Worm (Caenorhabditis elegans) whole organism, young adult: Measurements from ENCODE around the gene T19D12.10.

Source experiments
- B0336.3 ChIP-seq: fragments of 200-800 bp; sonication (Bioruptor generic); IDR thresholded peaks from 2 replicates; pipeline ENCODE4 v1.3.6; 2022; ENCODE audit warnings: missing genetic modification characterization, missing compliant biosample characterization
- C06A6.2 ChIP-seq: fragments of 200-800 bp; sonication (Bioruptor generic); conservative IDR thresholded peaks from 2 replicates; pipeline ENCODE4 v1.3.6; 2022; ENCODE audit warnings: missing genetic modification characterization, missing compliant biosample characterization
- C17E4.6 ChIP-seq: fragments of 200-800 bp; sonication (Bioruptor generic); IDR thresholded peaks from 2 replicates; pipeline ENCODE4 v1.3.6; 2022; ENCODE audit warnings: missing genetic modification reagents, missing genetic modification characterization, missing compliant biosample characterization
- F10E7.11 ChIP-seq: sonication (generic microtip); optimal IDR thresholded peaks from 2 replicates; lab custom pipeline; 2017; ENCODE audit warnings: mild to moderate bottlenecking, missing genetic modification characterization, moderate library complexity, missing compliant biosample characterization
- F22D6.2 ChIP-seq: sonication (generic microtip); optimal IDR thresholded peaks from 2 replicates; lab custom pipeline; 2016; ENCODE audit warnings: mild to moderate bottlenecking, missing genetic modification characterization, missing compliant biosample characterization
- F39B2.1 ChIP-seq: fragments of 200-800 bp; sonication (Bioruptor generic); IDR thresholded peaks from 2 replicates; pipeline ENCODE4 v1.3.6; 2022; ENCODE audit warnings: missing genetic modification reagents, missing genetic modification characterization, missing compliant biosample characterization
- F52B5.7 ChIP-seq: sonication (generic microtip); optimal IDR thresholded peaks from 2 replicates; lab custom pipeline; 2016; ENCODE audit warnings: mild to moderate bottlenecking, missing genetic modification characterization, missing compliant biosample characterization
- K12H6.12 ChIP-seq: fragments of 200-800 bp; sonication (Bioruptor generic); optimal IDR thresholded peaks from 2 replicates; lab custom pipeline; 2018; ENCODE audit warnings: mild to moderate bottlenecking, missing genetic modification characterization, missing compliant biosample characterization
- Y53G8AR.9 ChIP-seq: fragments of 200-800 bp; sonication (Bioruptor generic); conservative IDR thresholded peaks from 2 replicates; pipeline ENCODE4 v1.3.6; 2022; ENCODE audit warnings: missing genetic modification reagents, missing genetic modification characterization, missing compliant biosample characterization
- Y67H2A.10 ChIP-seq: fragments of 200-800 bp; sonication (Bioruptor generic); conservative IDR thresholded peaks from 2 replicates; pipeline ENCODE4 v1.3.6; 2022; ENCODE audit warnings: missing genetic modification reagents, missing genetic modification characterization, missing compliant biosample characterization
- ZK185.1 ChIP-seq: sonication (generic microtip); optimal IDR thresholded peaks from 2 replicates; lab custom pipeline; 2016; ENCODE audit warnings: mild to moderate bottlenecking, missing genetic modification characterization, missing compliant biosample characterization; ENCODE audit not compliant: poor library complexity, severe bottlenecking
- aptf-3 ChIP-seq: fragments of 200-800 bp; sonication (Bioruptor generic); IDR thresholded peaks from 2 replicates; pipeline ENCODE4 v1.3.6; 2022; ENCODE audit warnings: missing genetic modification characterization, missing compliant biosample characterization
- attf-3 ChIP-seq: fragments of 200-800 bp; sonication (Bioruptor generic); conservative IDR thresholded peaks from 2 replicates; pipeline ENCODE4 v1.3.6; 2022; ENCODE audit warnings: missing genetic modification reagents, missing genetic modification characterization, missing compliant biosample characterization
- bed-2 ChIP-seq: fragments of 200-800 bp; sonication (Bioruptor generic); IDR thresholded peaks from 2 replicates; pipeline ENCODE4 v1.3.6; 2022; ENCODE audit warnings: missing genetic modification reagents, missing genetic modification characterization, missing compliant biosample characterization
- dpl-1 ChIP-seq: fragments of 150-350 bp; optimal IDR thresholded peaks from 2 replicates; lab custom pipeline; 2014; ENCODE audit warnings: missing biosample characterization, missing genetic modification reagents, missing genetic modification characterization
- efl-1 ChIP-seq: fragments of 150-350 bp; optimal IDR thresholded peaks from 2 replicates; lab custom pipeline; 2014; ENCODE audit warnings: missing biosample characterization, missing genetic modification reagents, missing genetic modification characterization
- egl-18 ChIP-seq: fragments of 200-800 bp; sonication (Bioruptor generic); IDR thresholded peaks from 2 replicates; pipeline ENCODE4 v1.3.6; 2022; ENCODE audit warnings: missing genetic modification reagents, missing genetic modification characterization, missing compliant biosample characterization
- egl-44 ChIP-seq: fragments of 200-800 bp; sonication (Bioruptor generic); IDR thresholded peaks from 2 replicates; pipeline ENCODE4 v1.3.6; 2022; ENCODE audit warnings: missing genetic modification reagents, missing genetic modification characterization, missing compliant biosample characterization
- ets-4 ChIP-seq: fragments of 200-800 bp; sonication (Bioruptor generic); optimal IDR thresholded peaks from 2 replicates; lab custom pipeline; 2018; ENCODE audit warnings: mild to moderate bottlenecking, missing genetic modification characterization, missing compliant biosample characterization
- gei-17 ChIP-seq: fragments of 200-800 bp; sonication (Bioruptor generic); optimal IDR thresholded peaks from 2 replicates; lab custom pipeline; 2018; ENCODE audit warnings: mild to moderate bottlenecking, missing genetic modification characterization, missing compliant biosample characterization
- let-526 ChIP-seq: fragments of 200-800 bp; sonication (Bioruptor generic); IDR thresholded peaks from 2 replicates; pipeline ENCODE4 v1.3.6; 2022; ENCODE audit warnings: missing genetic modification reagents, missing genetic modification characterization, missing compliant biosample characterization
- let-607 ChIP-seq, 2 experiments: fragments of 200-800 bp in 1 of 2; sonication (Bioruptor generic) in 1 of 2; sonication (generic microtip) in 1 of 2; optimal IDR thresholded peaks; 2 replicates each; lab custom pipeline; 2016 to 2018; ENCODE audit warnings: mild to moderate bottlenecking in 2 of 2, missing compliant biosample characterization in 2 of 2, missing genetic modification characterization in 2 of 2, moderate library complexity in 2 of 2, missing genotype in 1 of 2
- lin-26 ChIP-seq: fragments of 200-800 bp; sonication (Bioruptor generic); IDR thresholded peaks from 2 replicates; pipeline ENCODE4 v1.3.6; 2022; ENCODE audit warnings: missing genetic modification reagents, missing genetic modification characterization, missing compliant biosample characterization
- lin-35 ChIP-seq, 3 experiments: fragments of 150-350 bp in 2 of 3; sonication (generic microtip) in 1 of 3; optimal IDR thresholded peaks; 2 replicates each; lab custom pipeline; 2014 to 2018; ENCODE audit warnings: missing biosample characterization in 3 of 3, missing genetic modification characterization in 3 of 3, missing genetic modification reagents in 3 of 3
- lsl-1 ChIP-seq: fragments of 200-800 bp; sonication (Bioruptor generic); optimal IDR thresholded peaks from 2 replicates; lab custom pipeline; 2018; ENCODE audit warnings: mild to moderate bottlenecking, missing genetic modification characterization, moderate library complexity, missing compliant biosample characterization
- madf-3 ChIP-seq: fragments of 200-800 bp; sonication (Bioruptor generic); IDR thresholded peaks from 2 replicates; pipeline ENCODE4 v1.3.6; 2022; ENCODE audit warnings: missing genetic modification reagents, missing genetic modification characterization, missing compliant biosample characterization
- madf-6 ChIP-seq: fragments of 200-800 bp; sonication (Bioruptor generic); IDR thresholded peaks from 2 replicates; pipeline ENCODE4 v1.3.6; 2022; ENCODE audit warnings: missing genetic modification reagents, missing genetic modification characterization, missing compliant biosample characterization
- madf-8 ChIP-seq: fragments of 200-800 bp; sonication (Bioruptor generic); conservative IDR thresholded peaks from 2 replicates; pipeline ENCODE4 v1.3.6; 2022; ENCODE audit warnings: missing genetic modification reagents, missing genetic modification characterization, missing compliant biosample characterization
- mcd-1 ChIP-seq: fragments of 200-800 bp; sonication (Bioruptor generic); IDR thresholded peaks from 2 replicates; pipeline ENCODE4 v1.3.6; 2022; ENCODE audit warnings: missing genetic modification reagents, missing genetic modification characterization, missing compliant biosample characterization
- mel-28 ChIP-seq: sonication (generic microtip); optimal IDR thresholded peaks from 2 replicates; lab custom pipeline; 2016; ENCODE audit warnings: borderline replicate concordance, mild to moderate bottlenecking, missing genetic modification characterization, missing compliant biosample characterization
- nfya-1 ChIP-seq: sonication (generic microtip); optimal IDR thresholded peaks from 2 replicates; lab custom pipeline; 2017; ENCODE audit warnings: antibody characterized with exemption, missing compliant biosample characterization, missing genetic modification characterization, borderline replicate concordance; ENCODE audit not compliant: insufficient read depth
- nfyb-1 ChIP-seq: fragments of 200-800 bp; sonication (Bioruptor generic); IDR thresholded peaks from 2 replicates; pipeline ENCODE4 v1.3.6; 2022; ENCODE audit warnings: missing genetic modification reagents, missing genetic modification characterization, missing compliant biosample characterization
- nhr-120 ChIP-seq: fragments of 200-800 bp; sonication (Bioruptor generic); IDR thresholded peaks from 2 replicates; pipeline ENCODE4 v1.3.6; 2022; ENCODE audit warnings: missing genetic modification characterization, missing compliant biosample characterization
- nhr-80 ChIP-seq: sonication (generic microtip); optimal IDR thresholded peaks from 2 replicates; lab custom pipeline; 2016; ENCODE audit warnings: missing genetic modification characterization, missing compliant biosample characterization
- nhr-90 ChIP-seq: sonication (generic microtip); optimal IDR thresholded peaks from 2 replicates; lab custom pipeline; 2016; ENCODE audit warnings: missing genotype, mild to moderate bottlenecking, missing genetic modification characterization, missing compliant biosample characterization
- pha-4 ChIP-seq: fragments of 150-350 bp; sonication (generic microtip); optimal IDR thresholded peaks from 2 replicates; lab custom pipeline; 2014; ENCODE audit warnings: missing biosample characterization, missing genetic modification reagents, missing genetic modification characterization
- rpc-1 ChIP-seq, 2 experiments: fragments of 150-350 bp in 1 of 2; sonication (generic microtip) in 1 of 2; optimal IDR thresholded peaks; 2 replicates each; lab custom pipeline; 2014 to 2018; ENCODE audit warnings: missing biosample characterization in 1 of 2, missing genetic modification characterization in 1 of 2, missing genetic modification reagents in 1 of 2, missing genotype in 1 of 2
- sea-2 ChIP-seq: fragments of 200-800 bp; sonication (Bioruptor generic); IDR thresholded peaks from 2 replicates; pipeline ENCODE4 v1.3.6; 2022; ENCODE audit warnings: missing genetic modification characterization, missing compliant biosample characterization
- snpc-3.4 ChIP-seq: sonication (generic microtip); optimal IDR thresholded peaks from 2 replicates; lab custom pipeline; 2017; ENCODE audit warnings: missing genetic modification characterization, mild to moderate bottlenecking, missing compliant biosample characterization, antibody characterized with exemption, moderate library complexity, missing genotype, missing genetic modification reagents
- somi-1 ChIP-seq: fragments of 200-800 bp; sonication (Bioruptor generic); optimal IDR thresholded peaks from 2 replicates; lab custom pipeline; 2018; ENCODE audit warnings: mild to moderate bottlenecking, missing genetic modification characterization, missing compliant biosample characterization
- tbp1 ChIP-seq: fragments of 200-800 bp; sonication (Bioruptor generic); optimal IDR thresholded peaks from 2 replicates; lab custom pipeline; 2018; ENCODE audit warnings: mild to moderate bottlenecking, missing genetic modification characterization, missing compliant biosample characterization
- unc-130 ChIP-seq: sonication (generic microtip); optimal IDR thresholded peaks from 2 replicates; lab custom pipeline; 2016; ENCODE audit warnings: missing genetic modification reagents, missing genetic modification characterization, missing compliant biosample characterization
- unc-62 ChIP-seq: fragments of 150-350 bp; optimal IDR thresholded peaks from 2 replicates; lab custom pipeline; 2014; ENCODE audit warnings: missing biosample characterization, missing genetic modification reagents, missing genetic modification characterization
- xnd-1 ChIP-seq: sonication (generic microtip); optimal IDR thresholded peaks from 2 replicates; lab custom pipeline; 2016; ENCODE audit warnings: missing genotype, missing genetic modification reagents, missing genetic modification characterization, missing compliant biosample characterization
- ztf-28 ChIP-seq: fragments of 200-800 bp; sonication (Bioruptor generic); IDR thresholded peaks from 2 replicates; pipeline ENCODE4 v1.3.6; 2022; ENCODE audit warnings: missing genetic modification reagents, missing genetic modification characterization, missing compliant biosample characterization
- ztf-3 ChIP-seq: fragments of 200-800 bp; sonication (Bioruptor generic); optimal IDR thresholded peaks from 2 replicates; lab custom pipeline; 2018; ENCODE audit warnings: mild to moderate bottlenecking, missing genetic modification characterization, missing compliant biosample characterization
- ztf-6 ChIP-seq: fragments of 200-800 bp; sonication (Bioruptor generic); IDR thresholded peaks from 2 replicates; pipeline ENCODE4 v1.3.6; 2022; ENCODE audit warnings: missing genetic modification reagents, missing genetic modification characterization, missing compliant biosample characterization

The T19D12.10 gene

ce11 chrII:6683663-6684285 lies 25.1 kb upstream of the T19D12.10 start, which contains the start of gene gyf-1 (continued):
- TF ChIP-seq ZK185.1 (tag; lab: Kevin White, UChicago): peak; percentile 3
- TF ChIP-seq let-526 (GFP tag; lab: Robert Waterston, UW): no peak
- TF ChIP-seq snpc-3.4 (tag; lab: Kevin White, UChicago): no peak
- TF ChIP-seq dpl-1 (GFP tag; lab: Kevin White, UChicago): no peak
- TF ChIP-seq lin-35 (GFP tag; optimal IDR thresholded peaks at IDR 0.05; lab: Kevin White, UChicago): peak in 1 of 3 experiments; percentile 27
- TF ChIP-seq lsl-1 (GFP tag; lab: Kevin White, UChicago): no peak
- peak; percentile 13; the same call in 1 of the 2 replicates for TF ChIP-seq mcd-1 (GFP tag; lab: Robert Waterston, UW)
- TF ChIP-seq gei-17 (GFP tag; lab: Kevin White, UChicago): no peak
- no peak for TF ChIP-seq F10E7.11 (tag; lab: Kevin White, UChicago)
- TF ChIP-seq madf-8: no peak
- no peak for TF ChIP-seq ztf-6 (GFP tag; lab: Robert Waterston, UW)
- peak; percentile 56; the same call in 1 of the 2 replicates for TF ChIP-seq madf-3
- TF ChIP-seq C17E4.6 (GFP tag; lab: Robert Waterston, UW): no peak
- TF ChIP-seq tbp1: no peak
- no peak for TF ChIP-seq ztf-28 (GFP tag; lab: Robert Waterston, UW)
- no peak for TF ChIP-seq mel-28 (tag; lab: Kevin White, UChicago)
- TF ChIP-seq ets-4 (GFP tag; lab: Kevin White, UChicago): no peak
- TF ChIP-seq lin-26 (GFP tag; lab: Robert Waterston, UW): no peak
- no peak for TF ChIP-seq C06A6.2 (GFP tag; lab: Robert Waterston, UW)
- TF ChIP-seq aptf-3 (GFP tag; lab: Robert Waterston, UW): no peak
- TF ChIP-seq pha-4 (tag; lab: Kevin White, UChicago): no peak
- peak; percentile 74 for TF ChIP-seq nhr-80 (tag; lab: Kevin White, UChicago)
- no peak for TF ChIP-seq F52B5.7
- TF ChIP-seq ztf-3 (GFP tag; lab: Kevin White, UChicago): no peak
- no peak for TF ChIP-seq attf-3 (GFP tag; lab: Robert Waterston, UW)
- no peak for TF ChIP-seq egl-18
- no peak for TF ChIP-seq rpc-1 (optimal IDR thresholded peaks at IDR 0.05; lab: Kevin White, UChicago)
- TF ChIP-seq rpc-1 (tag; optimal IDR thresholded peaks at IDR 0.05; lab: Kevin White, UChicago): no peak
- no peak for TF ChIP-seq sea-2 (GFP tag; lab: Robert Waterston, UW)
- no peak for TF ChIP-seq Y53G8AR.9 (GFP tag; lab: Robert Waterston, UW)
- TF ChIP-seq unc-130: no peak

DNA sequence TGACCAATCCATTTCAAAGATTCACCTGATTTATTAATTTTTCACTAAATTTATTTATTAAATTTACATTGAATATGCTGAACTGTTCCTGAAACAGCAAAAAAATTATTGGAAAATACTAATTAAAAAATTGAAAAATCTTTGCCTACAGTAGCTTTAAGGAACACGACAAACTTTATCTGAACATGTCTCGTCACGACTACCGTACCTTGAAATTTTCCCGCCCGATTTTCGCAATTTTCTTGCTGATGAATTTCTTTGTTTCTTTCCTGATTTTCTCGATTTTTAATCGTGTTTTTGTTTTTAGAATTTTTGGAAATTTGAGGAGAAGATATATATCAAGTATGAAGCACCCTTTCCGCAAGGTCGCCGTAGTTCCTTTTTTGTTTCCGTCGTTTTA lies 24.3 kb upstream of the T19D12.10 start:
- TF ChIP-seq ets-4 (GFP tag; lab: Kevin White, UChicago) (no peak), F39B2.1 (GFP tag; lab: Robert Waterston, UW) (no peak), unc-62 (no peak), let-607 (tag; optimal IDR thresholded peaks at IDR 0.05; lab: Kevin White, UChicago) (no peak), dpl-1 (GFP tag; lab: Kevin White, UChicago) (peak; percentile 62), egl-44 (no peak), efl-1 (peak; percentile 88), K12H6.12 (tag; lab: Kevin White, UChicago) (no peak), Y67H2A.10 (GFP tag; lab: Robert Waterston, UW) (no peak), madf-8 (peak; percentile 82), B0336.3 (GFP tag; lab: Robert Waterston, UW) (no peak), nfya-1 (tag; lab: Kevin White, UChicago) (no peak), bed-2 (GFP tag; lab: Robert Waterston, UW) (no peak), F52B5.7 (no peak), xnd-1 (tag; lab: Kevin White, UChicago) (peak; percentile 81), somi-1 (no peak), egl-18 (no peak), tbp1 (peak; percentile 9), madf-6 (GFP tag; lab: Robert Waterston, UW) (peak; percentile 92), F22D6.2 (tag; lab: Kevin White, UChicago) (no peak), nhr-120 (GFP tag; lab: Robert Waterston, UW) (no peak), nhr-90 (tag; lab: Kevin White, UChicago) (no peak), lsl-1 (GFP tag; lab: Kevin White, UChicago) (peak; percentile 95), nfyb-1 (GFP tag; lab: Robert Waterston, UW) (no peak)
